Worm (Caenorhabditis elegans): Measurements from ENCODE around the gene F58F9.8.

ce11 chrIV:6200249-6200648 lies 37.7 kb upstream of the F58F9.8 start:
- no peak for TF ChIP-seq F37B4.10 (GFP tag; IDR thresholded peaks at IDR 0.05)
- no peak for TF ChIP-seq F55B11.4 (tag; optimal IDR thresholded peaks at IDR 0.05; ENCODE audit: borderline replicate concordance, insufficient read depth)
- TF ChIP-seq F57A8.1 (GFP tag; optimal IDR thresholded peaks at IDR 0.05): no peak
- TF ChIP-seq pbrm-1 (GFP tag; IDR thresholded peaks at IDR 0.05): no peak
- no peak for TF ChIP-seq F49E8.2 (tag; optimal IDR thresholded peaks at IDR 0.05; ENCODE audit: insufficient read depth)
- TF ChIP-seq Y95B8A.8 (GFP tag; IDR thresholded peaks at IDR 0.05): no peak
- no peak for TF ChIP-seq ccch-3 (GFP tag; optimal IDR thresholded peaks at IDR 0.05)
- TF ChIP-seq snpc-4 (GFP tag; optimal IDR thresholded peaks at IDR 0.05): no peak
- no peak for TF ChIP-seq snpc-4 (tag; optimal IDR thresholded peaks at IDR 0.05)
- TF ChIP-seq ama-1 (optimal IDR thresholded peaks at IDR 0.05): no peak
- TF ChIP-seq ama-1 (GFP tag; optimal IDR thresholded peaks at IDR 0.05): no peak

Data from whole organism, young adult.